Fruit fly (Drosophila melanogaster): Measurements from ENCODE around the gene kuk.

Gene kuk

dm6 chr3R:17059100-17059810 lies 20.8 kb upstream of the kuk start (continued):
- TF ChIP-seq sug (tag; optimal IDR thresholded peaks at IDR 0.05): no peak
- TF ChIP-seq eyg (GFP tag; optimal IDR thresholded peaks at IDR 0.05): no peak
- no peak for TF ChIP-seq tll (GFP tag; optimal IDR thresholded peaks at IDR 0.05)
- 0 out of 2 replicates have a peak, but pooled peaks have one; percentile 6 for TF ChIP-seq Ada2b (GFP tag; IDR thresholded peaks at IDR 0.05)
- TF ChIP-seq CG6813 (GFP tag; optimal IDR thresholded peaks at IDR 0.05): no peak
- TF ChIP-seq CG8359 (GFP tag; optimal IDR thresholded peaks at IDR 0.05; ENCODE audit: borderline replicate concordance): no peak
- TF ChIP-seq CG12769 (tag; optimal IDR thresholded peaks at IDR 0.05): no peak
- peak in 1 of 2 experiments; percentile 37 for TF ChIP-seq Hr51 (GFP tag; optimal IDR thresholded peaks at IDR 0.05)
- peak; percentile 47 for TF ChIP-seq CG2875 (GFP tag; optimal IDR thresholded peaks at IDR 0.05)
- TF ChIP-seq lola (GFP tag; optimal IDR thresholded peaks at IDR 0.05): peak in 2 of 3 experiments; percentile 5 to 40
- TF ChIP-seq CG8944 (GFP tag; optimal IDR thresholded peaks at IDR 0.05): peak; percentile 28
- TF ChIP-seq Xrp1 (GFP tag; IDR thresholded peaks at IDR 0.05): 0 out of 2 replicates have a peak, but pooled peaks have one; percentile 20
- peak; percentile 62 for TF ChIP-seq gem (tag; optimal IDR thresholded peaks at IDR 0.05)
- TF ChIP-seq phol (tag; optimal IDR thresholded peaks at IDR 0.05): peak; percentile 49
- peak; percentile 20 for TF ChIP-seq Camta (GFP tag; optimal IDR thresholded peaks at IDR 0.05)
- TF ChIP-seq ac (GFP tag; optimal IDR thresholded peaks at IDR 0.05): no peak
- no peak for TF ChIP-seq Sin3A (optimal IDR thresholded peaks at IDR 0.05)
- TF ChIP-seq CG8290 (GFP tag; optimal IDR thresholded peaks at IDR 0.05): no peak
- peak in 1 of 2 experiments; percentile 32 for TF ChIP-seq CG8290 (tag; optimal IDR thresholded peaks at IDR 0.05)
- TF ChIP-seq onecut (GFP tag; IDR thresholded peaks at IDR 0.05): no peak
- peak; percentile 35 for TF ChIP-seq Oli (tag; optimal IDR thresholded peaks at IDR 0.05)
- TF ChIP-seq CG10209 (GFP tag; optimal IDR thresholded peaks at IDR 0.05): peak; percentile 42
- no peak for TF ChIP-seq CG12155 (GFP tag; optimal IDR thresholded peaks at IDR 0.05)
- TF ChIP-seq zfh2 (GFP tag; optimal IDR thresholded peaks at IDR 0.05): no peak
- TF ChIP-seq Asciz (GFP tag; optimal IDR thresholded peaks at IDR 0.05): peak; percentile 24
- no peak for TF ChIP-seq D (optimal IDR thresholded peaks at IDR 0.05)
- TF ChIP-seq D (GFP tag; optimal IDR thresholded peaks at IDR 0.05): peak; percentile 27
- no peak for TF ChIP-seq CG17829 (tag; optimal IDR thresholded peaks at IDR 0.05)
- TF ChIP-seq CG33557 (GFP tag; optimal IDR thresholded peaks at IDR 0.05): no peak
- TF ChIP-seq kni (GFP tag; optimal IDR thresholded peaks at IDR 0.05): no peak
- TF ChIP-seq Ets65A (GFP tag): peak; percentile 49
- TF ChIP-seq CG18262 (tag; optimal IDR thresholded peaks at IDR 0.05): peak; percentile 25
- TF ChIP-seq CG2199 (GFP tag; IDR thresholded peaks at IDR 0.05): 0 out of 3 replicates have a peak, but pooled peaks have one; percentile 15
- peak; percentile 2 for TF ChIP-seq CG11398 (GFP tag; optimal IDR thresholded peaks at IDR 0.05)
- TF ChIP-seq CG6654 (GFP tag; optimal IDR thresholded peaks at IDR 0.05): peak; percentile 31
- TF ChIP-seq Blimp-1 (GFP tag; optimal IDR thresholded peaks at IDR 0.05): peak; percentile 35
- TF ChIP-seq bsh (GFP tag; optimal IDR thresholded peaks at IDR 0.05): peak; percentile 25 to 88
- peak; percentile 93 for TF ChIP-seq CG15073 (GFP tag; optimal IDR thresholded peaks at IDR 0.05)
- TF ChIP-seq CG13424 (tag; optimal IDR thresholded peaks at IDR 0.05): no peak
- TF ChIP-seq her (GFP tag; optimal IDR thresholded peaks at IDR 0.05): no peak
- TF ChIP-seq ATbp (GFP tag; optimal IDR thresholded peaks at IDR 0.05): peak; percentile 52
- 0 out of 2 replicates have a peak, but pooled peaks have one; percentile 18 for TF ChIP-seq CG32772 (GFP tag; IDR thresholded peaks at IDR 0.05)
- no peak for TF ChIP-seq unc-4 (GFP tag; IDR thresholded peaks at IDR 0.05; ENCODE audit: partially characterized antibody)
- peak; percentile 3 for TF ChIP-seq CG11723 (GFP tag; optimal IDR thresholded peaks at IDR 0.05)
- TF ChIP-seq CG11456 (GFP tag; IDR thresholded peaks at IDR 0.05): 0 out of 3 replicates have a peak, but pooled peaks have one; percentile 3
- TF ChIP-seq slbo (GFP tag; IDR thresholded peaks at IDR 0.05): peak; percentile 37; the same call in 1 of the 2 replicates
- TF ChIP-seq ind (GFP tag; optimal IDR thresholded peaks at IDR 0.05): peak; percentile 5
- TF ChIP-seq jumu (GFP tag; optimal IDR thresholded peaks at IDR 0.05): peak; percentile 16

Data from whole organism, embryonic.